Worm (Caenorhabditis elegans): ENCODE results near the gene zipt-17.
A peak's percentile ranks its signal among the peaks of the same experiment; 100 is the strongest.

Gene zipt-17

ce11 chrIV:17346599-17347218 lies 20.5 kb downstream of the zipt-17 start, which contains the start of the genes clec-197 and clec-198:
TSS of gene clec-197 (minus strand) at chrIV:17346699.
TSS of gene clec-198 (plus strand) at chrIV:17347168.
- no peak for TF ChIP-seq lsy-2 (tag; optimal IDR thresholded peaks at IDR 0.05)

ce11 chrIV:17343482-17343881 lies 23.7 kb downstream of the zipt-17 start, which contains the start of gene C49C3.11:
TSS of gene C49C3.11 (plus strand) at chrIV:17343782.
- TF ChIP-seq ces-1 (GFP tag; optimal IDR thresholded peaks at IDR 0.05): no peak
- no peak for TF ChIP-seq ZK546.5 (tag; optimal IDR thresholded peaks at IDR 0.05)
- no peak for TF ChIP-seq snpc-1.2 (GFP tag; IDR thresholded peaks at IDR 0.05)
- TF ChIP-seq spr-3 (GFP tag; optimal IDR thresholded peaks at IDR 0.05): no peak
- no peak for TF ChIP-seq duxl-1 (tag; optimal IDR thresholded peaks at IDR 0.05; ENCODE audit: poor library complexity)
- TF ChIP-seq unc-130 (GFP tag; optimal IDR thresholded peaks at IDR 0.05): no peak
- no peak for TF ChIP-seq mes-2 (tag; optimal IDR thresholded peaks at IDR 0.05; ENCODE audit: poor library complexity, severe bottlenecking)
- no peak for TF ChIP-seq madf-9 (GFP tag; conservative IDR thresholded peaks at IDR 0.05)
- no peak for TF ChIP-seq lin-1 (GFP tag; IDR thresholded peaks at IDR 0.05)

DNA sequence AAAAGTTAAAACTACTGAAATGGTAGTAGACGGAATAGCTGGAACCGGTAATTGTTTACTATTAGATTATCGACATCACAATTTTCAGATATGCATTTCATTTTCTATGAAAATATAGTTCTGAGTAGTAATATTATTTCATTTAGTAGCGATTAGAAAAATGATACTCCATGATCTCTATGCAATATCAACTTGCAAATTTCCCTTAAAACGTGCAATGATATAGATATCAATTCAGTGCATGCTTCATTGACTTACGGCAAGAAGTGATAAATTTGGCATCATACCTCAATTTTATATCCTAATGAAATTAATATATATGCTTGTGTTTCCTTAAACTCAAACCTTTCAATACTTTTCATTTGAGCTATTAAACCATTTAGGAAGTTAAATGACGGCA lies 24.5 kb downstream of the zipt-17 start, which contains the start of gene C49C3.21:
Gene C49C3.21, plus strand, starts transcription at position 301 of the 400 bp plus-strand sequence.
- TF ChIP-seq hlh-11 (tag; optimal IDR thresholded peaks at IDR 0.05) (no peak), fos-1 (tag; optimal IDR thresholded peaks at IDR 0.05) (no peak), madf-5 (GFP tag; IDR thresholded peaks at IDR 0.05) (no peak), ceh-44 (GFP tag; IDR thresholded peaks at IDR 0.05) (no peak), egl-27 (tag; optimal IDR thresholded peaks at IDR 0.05) (no peak), nhr-28 (tag; optimal IDR thresholded peaks at IDR 0.05) (no peak), unc-130 (GFP tag; optimal IDR thresholded peaks at IDR 0.05) (no peak), mep-1 (tag; optimal IDR thresholded peaks at IDR 0.05) (no peak), duxl-1 (tag; optimal IDR thresholded peaks at IDR 0.05; ENCODE audit: poor library complexity) (no peak), hlh-30 (tag; optimal IDR thresholded peaks at IDR 0.05; ENCODE audit: insufficient read depth) (no peak)

DNA sequence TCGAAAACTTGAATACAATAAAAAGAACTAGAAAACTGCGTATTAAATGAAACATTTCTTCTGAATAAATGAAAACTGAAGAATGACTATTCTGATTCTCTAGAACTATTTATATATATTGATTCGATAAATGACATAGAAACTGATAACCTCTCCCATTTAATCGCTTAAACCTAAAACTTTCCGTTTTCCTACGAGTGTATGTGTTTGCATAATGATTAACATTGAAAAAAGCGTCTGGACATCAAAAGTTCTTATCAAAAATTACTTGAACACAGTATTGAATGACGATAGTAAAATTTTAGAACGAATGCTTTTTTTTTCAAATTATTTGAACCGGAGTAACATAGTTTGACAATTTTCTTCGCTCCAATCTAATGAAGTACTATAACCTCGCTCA lies 25.0 kb downstream of the zipt-17 start, which contains the start of gene C49C3.9:
Gene C49C3.9, minus strand, starts transcription at position 136 of the 400 bp plus-strand sequence.
- TF ChIP-seq Y48G9A.11 (GFP tag; IDR thresholded peaks at IDR 0.05) (no peak), nhr-28 (tag; optimal IDR thresholded peaks at IDR 0.05) (peak; percentile 76), egl-27 (tag; optimal IDR thresholded peaks at IDR 0.05) (no peak), lin-29 (GFP tag; IDR thresholded peaks at IDR 0.05) (no peak), dmd-6 (GFP tag; IDR thresholded peaks at IDR 0.05) (peak; percentile 74), pqm-1 (tag; optimal IDR thresholded peaks at IDR 0.05) (peak; percentile 99), nhr-25 (tag; optimal IDR thresholded peaks at IDR 0.05; ENCODE audit: borderline replicate concordance, insufficient read depth) (no peak), skn-1 (tag; optimal IDR thresholded peaks at IDR 0.05) (no peak), nhr-41 (GFP tag; IDR thresholded peaks at IDR 0.05) (peak; percentile 83; the same call in 1 of the 2 replicates), lin-1 (GFP tag; IDR thresholded peaks at IDR 0.05) (peak; percentile 77; the same call in 1 of the 2 replicates)

- TF ChIP-seq snpc-1.2 (GFP tag; IDR thresholded peaks at IDR 0.05) (no peak), zip-11 (GFP tag; IDR thresholded peaks at IDR 0.05) (no peak), unc-62 (GFP tag; optimal IDR thresholded peaks at IDR 0.05 in 1 of 2) (peak in 1 of 2 experiments; percentile 95), unc-62 (tag; optimal IDR thresholded peaks at IDR 0.05) (no peak)
Observed at ce11 chrIV:17341033-17341432, 26.2 kb downstream of the zipt-17 start.

DNA sequence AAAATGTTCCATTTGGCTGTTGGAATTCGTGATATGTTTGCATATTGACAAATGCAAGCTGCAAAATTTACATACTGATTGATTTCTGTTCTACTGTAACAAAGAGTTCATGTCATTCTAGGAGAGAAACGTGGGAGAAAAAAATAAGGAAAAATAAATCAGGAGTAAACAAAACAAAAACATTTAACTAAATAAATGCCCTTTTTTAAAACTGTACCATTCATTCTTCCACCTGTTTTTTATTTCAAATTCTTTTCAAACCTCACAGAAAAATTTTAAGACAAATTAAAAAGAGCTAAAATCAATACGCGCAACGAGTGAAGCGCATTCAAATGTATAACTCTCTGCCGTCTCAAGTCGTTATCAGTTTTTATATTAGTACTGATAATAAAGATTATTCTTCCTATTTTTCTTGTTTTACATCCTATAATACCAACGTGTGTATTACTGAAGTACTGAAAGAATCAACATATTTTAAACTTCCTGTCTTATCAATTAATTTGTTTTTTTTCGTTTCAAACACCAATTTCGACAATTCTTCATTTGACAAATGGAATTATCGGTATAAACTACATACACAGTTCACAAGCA lies 28.2 kb downstream of the zipt-17 start, which contains the start of gene C49C3.10:
Gene C49C3.10, minus strand, starts transcription at position 51 of the 591 bp plus-strand sequence.
- TF ChIP-seq unc-62 (GFP tag; optimal IDR thresholded peaks at IDR 0.05 in 1 of 2): peak in 1 of 2 experiments; percentile 20
- no peak for TF ChIP-seq unc-62 (tag; optimal IDR thresholded peaks at IDR 0.05)
- TF ChIP-seq dve-1 (tag; optimal IDR thresholded peaks at IDR 0.05; ENCODE audit: insufficient read depth): peak; percentile 66
- peak; percentile 46 for TF ChIP-seq dmd-6 (GFP tag; IDR thresholded peaks at IDR 0.05)
- TF ChIP-seq attf-4 (tag; optimal IDR thresholded peaks at IDR 0.05): no peak
- TF ChIP-seq hlh-11 (tag; optimal IDR thresholded peaks at IDR 0.05): peak; percentile 54
- TF ChIP-seq nhr-28 (tag; optimal IDR thresholded peaks at IDR 0.05): peak; percentile 73
- TF ChIP-seq daf-16 (GFP tag; optimal IDR thresholded peaks at IDR 0.05): no peak
- TF ChIP-seq daf-16 (tag; optimal IDR thresholded peaks at IDR 0.05): peak; percentile 94
- TF ChIP-seq pqm-1 (tag; optimal IDR thresholded peaks at IDR 0.05): peak; percentile 72
- peak; percentile 79 for TF ChIP-seq nhr-77 (tag; optimal IDR thresholded peaks at IDR 0.05)
- TF ChIP-seq nhr-11 (tag; optimal IDR thresholded peaks at IDR 0.05): no peak

Measured in whole organism, L4 larva.